Worm (Caenorhabditis elegans) whole organism, L3 larva: ENCODE measurements around the gene F08F8.9.
A peak's percentile ranks its signal among the peaks of the same experiment; 100 is the strongest.

ENCODE experiments used
- aly-2 ChIP-seq: fragments of 150-350 bp; optimal IDR thresholded peaks from 2 replicates; lab custom pipeline; 2014; ENCODE audit warnings: missing biosample characterization, missing genetic modification characterization
- ama-1 ChIP-seq: fragments of 150-350 bp; optimal IDR thresholded peaks from 2 replicates; lab custom pipeline; 2018
- ceh-16 ChIP-seq: sonication (generic microtip); optimal IDR thresholded peaks from 2 replicates; lab custom pipeline; 2017; ENCODE audit warnings: missing biosample characterization, missing genetic modification characterization
- ceh-28 ChIP-seq: fragments of 150-350 bp; optimal IDR thresholded peaks from 2 replicates; lab custom pipeline; 2014; ENCODE audit warnings: missing biosample characterization, missing genetic modification reagents, missing genetic modification characterization
- ceh-9 ChIP-seq: sonication (generic microtip); optimal IDR thresholded peaks from 2 replicates; lab custom pipeline; 2018; ENCODE audit warnings: missing biosample characterization, missing genetic modification characterization
- elt-2 ChIP-seq: sonication (generic microtip); optimal IDR thresholded peaks from 2 replicates; lab custom pipeline; 2016; ENCODE audit warnings: missing genetic modification reagents, mild to moderate bottlenecking, missing genetic modification characterization, missing compliant biosample characterization
- eor-1 ChIP-seq, 2 experiments: fragments of 150-350 bp; optimal IDR thresholded peaks; 2 replicates each; lab custom pipeline; 2014 to 2018; ENCODE audit warnings: missing biosample characterization in 2 of 2, missing genetic modification characterization in 2 of 2
- fkh-10 ChIP-seq: sonication (generic microtip); optimal IDR thresholded peaks from 2 replicates; lab custom pipeline; 2017; ENCODE audit warnings: missing biosample characterization, missing genetic modification reagents, missing genetic modification characterization
- fkh-2 ChIP-seq: fragments of 150-350 bp; optimal IDR thresholded peaks from 2 replicates; lab custom pipeline; 2014; ENCODE audit warnings: missing biosample characterization, missing genetic modification reagents, missing genetic modification characterization
- hmg-11 ChIP-seq: sonication (generic microtip); optimal IDR thresholded peaks from 2 replicates; lab custom pipeline; 2016; ENCODE audit warnings: missing genetic modification characterization, missing compliant biosample characterization
- lin-15B ChIP-seq: fragments of 150-350 bp; optimal IDR thresholded peaks from 2 replicates; lab custom pipeline; 2014; ENCODE audit warnings: missing biosample characterization, missing genetic modification characterization
- lin-39 ChIP-seq: fragments of 150-350 bp; optimal IDR thresholded peaks from 2 replicates; lab custom pipeline; 2018; ENCODE audit warnings: missing biosample characterization, missing genetic modification reagents, missing genetic modification characterization
- lsy-12 ChIP-seq: sonication (generic microtip); optimal IDR thresholded peaks from 2 replicates; lab custom pipeline; 2016; ENCODE audit warnings: mild to moderate bottlenecking, missing genetic modification characterization, missing compliant biosample characterization
- mdl-1 ChIP-seq: fragments of 150-350 bp; optimal IDR thresholded peaks from 2 replicates; lab custom pipeline; 2014; ENCODE audit warnings: missing biosample characterization, missing genetic modification characterization
- mml-1 ChIP-seq: fragments of 150-350 bp; sonication (generic microtip); optimal IDR thresholded peaks from 3 replicates; lab custom pipeline; 2014; ENCODE audit warnings: missing biosample characterization, missing genetic modification characterization
- nfya-1 ChIP-seq: sonication (generic microtip); optimal IDR thresholded peaks from 2 replicates; lab custom pipeline; 2017; ENCODE audit warnings: missing genetic modification characterization, mild to moderate bottlenecking, missing compliant biosample characterization, antibody characterized with exemption, moderate library complexity; ENCODE audit not compliant: insufficient read depth
- nhr-12 ChIP-seq: fragments of 150-350 bp; optimal IDR thresholded peaks from 2 replicates; lab custom pipeline; 2014; ENCODE audit warnings: missing biosample characterization, missing genetic modification characterization
- nhr-23 ChIP-seq: fragments of 150-350 bp; optimal IDR thresholded peaks from 2 replicates; lab custom pipeline; 2014; ENCODE audit warnings: missing biosample characterization, missing genetic modification reagents, missing genetic modification characterization
- nhr-237 ChIP-seq: fragments of 150-350 bp; optimal IDR thresholded peaks from 2 replicates; lab custom pipeline; 2014; ENCODE audit warnings: missing biosample characterization, missing genetic modification characterization
- nhr-25 ChIP-seq: sonication (generic microtip); optimal IDR thresholded peaks from 2 replicates; lab custom pipeline; 2017; ENCODE audit warnings: missing biosample characterization, missing genetic modification characterization
- nhr-28 ChIP-seq: fragments of 150-350 bp; optimal IDR thresholded peaks from 2 replicates; lab custom pipeline; 2014; ENCODE audit warnings: missing biosample characterization, missing genetic modification characterization
- nhr-43 ChIP-seq: sonication (generic microtip); optimal IDR thresholded peaks from 2 replicates; lab custom pipeline; 2016; ENCODE audit warnings: mild to moderate bottlenecking, missing genetic modification characterization, missing compliant biosample characterization; ENCODE audit not compliant: poor library complexity, severe bottlenecking
- nhr-67 ChIP-seq: fragments of 150-350 bp; optimal IDR thresholded peaks from 2 replicates; lab custom pipeline; 2014; ENCODE audit warnings: missing biosample characterization, missing genetic modification characterization
- nhr-76 ChIP-seq: fragments of 150-350 bp; sonication (generic microtip); optimal IDR thresholded peaks from 5 replicates; lab custom pipeline; 2014; ENCODE audit warnings: missing biosample characterization, missing genetic modification characterization
- nhr-77 ChIP-seq: fragments of 150-350 bp; optimal IDR thresholded peaks from 2 replicates; lab custom pipeline; 2014; ENCODE audit warnings: missing biosample characterization, missing genetic modification characterization
- pha-4 ChIP-seq: fragments of 150-350 bp; optimal IDR thresholded peaks from 2 replicates; lab custom pipeline; 2014; ENCODE audit warnings: missing biosample characterization, missing genetic modification reagents, missing genetic modification characterization
- skn-1 ChIP-seq: fragments of 150-350 bp; optimal IDR thresholded peaks from 2 replicates; lab custom pipeline; 2014; ENCODE audit warnings: missing biosample characterization, missing genetic modification characterization
- snpc-4 ChIP-seq: fragments of 150-350 bp; optimal IDR thresholded peaks from 2 replicates; lab custom pipeline; 2014; ENCODE audit warnings: missing biosample characterization, missing genetic modification characterization
- tbx-2 ChIP-seq: sonication (generic microtip); optimal IDR thresholded peaks from 2 replicates; lab custom pipeline; 2016; ENCODE audit warnings: mild to moderate bottlenecking, missing genetic modification characterization, missing compliant biosample characterization
- unc-39 ChIP-seq: sonication (generic microtip); optimal IDR thresholded peaks from 4 replicates; lab custom pipeline; 2017; ENCODE audit warnings: missing biosample characterization, missing genetic modification characterization
- ztf-11 ChIP-seq: fragments of 150-350 bp; optimal IDR thresholded peaks from 2 replicates; lab custom pipeline; 2014; ENCODE audit warnings: missing biosample characterization, missing genetic modification characterization
- ztf-4 ChIP-seq: fragments of 150-350 bp; optimal IDR thresholded peaks from 2 replicates; lab custom pipeline; 2014; ENCODE audit warnings: missing biosample characterization, missing genetic modification characterization

The F08F8.9 gene

DNA sequence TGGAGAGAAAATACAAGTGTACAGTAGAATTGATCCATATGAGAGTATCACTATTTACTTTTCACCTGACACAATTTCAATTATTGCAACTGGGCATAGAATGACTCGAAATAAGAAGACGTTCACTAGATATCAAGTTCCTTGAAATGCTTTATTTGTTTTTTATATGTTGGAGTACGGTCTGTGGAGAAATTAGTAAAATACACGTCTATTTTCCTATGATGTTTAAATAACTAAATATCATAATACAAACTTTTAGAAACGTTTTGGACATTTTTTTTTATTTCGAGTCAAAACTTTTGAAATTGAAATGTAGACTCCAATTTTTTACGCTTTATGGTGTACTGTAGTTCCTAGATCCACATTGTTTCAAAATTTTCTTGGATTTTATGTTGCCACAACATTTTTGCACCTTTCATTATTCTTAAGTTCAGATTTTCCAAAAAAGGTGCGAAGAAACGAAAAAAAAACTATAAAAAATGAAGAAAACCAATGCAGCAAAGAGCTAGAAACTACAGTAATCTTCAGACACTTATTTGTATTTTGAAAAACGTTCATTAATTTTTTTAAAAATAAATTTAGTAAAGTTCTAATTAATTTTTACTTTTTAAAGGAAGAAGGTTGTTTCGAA, 15.7 kb upstream of the F08F8.9 start:
- peak; percentile 15 for TF ChIP-seq elt-2
- TF ChIP-seq ztf-4: peak; percentile 32
- peak; percentile 66 for TF ChIP-seq nhr-43 (tag; lab: Kevin White, UChicago)
- peak; percentile 62 for TF ChIP-seq nhr-23 (tag; lab: Kevin White, UChicago)
- TF ChIP-seq lsy-12 (tag; lab: Kevin White, UChicago): peak; percentile 78
- no peak for TF ChIP-seq fkh-2 (tag; lab: Kevin White, UChicago)
- TF ChIP-seq ama-1: peak; percentile 81
- TF ChIP-seq nfya-1 (tag; lab: Kevin White, UChicago): no peak

DNA sequence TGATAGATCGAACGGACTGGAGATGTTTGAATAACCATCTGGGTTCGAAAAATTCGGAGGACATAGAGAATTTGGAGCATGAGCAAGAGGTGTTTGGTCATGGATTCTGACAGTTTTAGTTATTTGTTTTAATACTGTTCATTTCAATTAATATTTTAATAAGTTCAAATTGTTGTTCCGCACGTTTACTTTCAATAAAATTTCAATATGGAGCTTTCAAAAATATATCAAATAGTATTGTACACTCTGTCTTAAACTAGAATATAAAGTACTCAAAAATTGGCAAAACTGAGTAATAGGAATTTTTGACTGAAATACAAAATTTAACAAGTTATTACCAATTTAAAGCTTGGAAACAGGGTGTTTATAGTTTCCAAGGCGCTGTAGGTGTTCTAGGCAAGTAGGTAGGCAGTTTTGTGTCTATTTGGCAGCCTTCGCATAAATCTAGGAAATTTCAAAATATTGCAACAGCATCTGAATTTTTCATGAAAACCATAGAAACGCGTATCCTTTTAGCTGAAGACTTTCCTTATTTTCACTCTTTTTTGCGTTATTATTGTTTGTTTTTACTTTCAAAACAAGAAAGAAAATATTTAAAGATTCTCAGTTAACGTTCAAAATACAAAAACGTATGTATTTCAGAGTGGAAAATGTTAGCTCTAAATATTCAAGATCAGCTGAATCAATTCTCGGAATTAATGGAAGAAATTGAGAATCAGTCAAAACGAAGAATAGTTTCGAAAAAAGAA, 13.4 kb upstream of the F08F8.9 start, which contains the start of the genes T20B12.5 and T20B12.4:
Gene T20B12.5 (minus strand): TSS at position 101 of the 749 bp plus-strand sequence.
Gene T20B12.4 (plus strand): TSS at position 699 of the 749 bp plus-strand sequence.
- no peak for TF ChIP-seq snpc-4
- TF ChIP-seq skn-1 (tag; lab: Kevin White, UChicago): no peak
- TF ChIP-seq mdl-1: no peak
- TF ChIP-seq lin-15B: no peak
- TF ChIP-seq ceh-28: no peak
- TF ChIP-seq ceh-9: no peak

DNA sequence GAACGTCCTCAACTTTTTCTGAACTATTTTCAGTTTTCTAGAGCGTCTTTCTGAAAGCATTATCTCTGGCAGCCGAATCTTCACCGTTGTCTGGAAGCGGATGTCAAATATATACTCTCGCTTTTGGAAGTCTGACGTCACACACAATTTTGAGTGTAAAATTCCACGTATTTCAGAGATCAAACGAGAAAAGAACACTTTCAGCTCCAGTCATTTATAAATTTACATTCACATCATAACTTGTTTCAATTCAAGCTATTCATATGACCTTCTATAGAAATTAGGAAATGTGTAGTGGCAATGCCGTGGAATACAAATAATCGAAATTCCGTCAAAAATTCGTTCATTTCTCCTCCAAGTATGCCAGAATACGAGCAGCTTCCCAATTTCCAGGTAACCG, 11.8 kb upstream of the F08F8.9 start, which contains the start of gene F08F8.11:
Gene F08F8.11 (plus strand): TSS at position 301 of the 400 bp plus-strand sequence.
- no peak for TF ChIP-seq fkh-10 (GFP tag; lab: Kevin White, UChicago)
- TF ChIP-seq ztf-11: no peak
- TF ChIP-seq snpc-4: no peak
- TF ChIP-seq nhr-237: no peak
- no peak for TF ChIP-seq nhr-67 (tag; lab: Kevin White, UChicago)
- no peak for TF ChIP-seq ceh-9
- TF ChIP-seq skn-1 (tag; lab: Kevin White, UChicago): no peak
- no peak for TF ChIP-seq nhr-28 (tag; lab: Kevin White, UChicago)
- no peak for TF ChIP-seq nhr-12 (tag; lab: Kevin White, UChicago)
- no peak for TF ChIP-seq nhr-25 (tag; lab: Kevin White, UChicago)
- no peak for TF ChIP-seq nhr-76 (tag; lab: Kevin White, UChicago)
- no peak for TF ChIP-seq aly-2 (tag; lab: Kevin White, UChicago)
- TF ChIP-seq tbx-2: no peak
- TF ChIP-seq ceh-16 (tag; lab: Kevin White, UChicago): no peak
- no peak for TF ChIP-seq eor-1 (tag; optimal IDR thresholded peaks at IDR 0.05; lab: Kevin White, UChicago)
- no peak for TF ChIP-seq mml-1 (tag; lab: Kevin White, UChicago)

DNA sequence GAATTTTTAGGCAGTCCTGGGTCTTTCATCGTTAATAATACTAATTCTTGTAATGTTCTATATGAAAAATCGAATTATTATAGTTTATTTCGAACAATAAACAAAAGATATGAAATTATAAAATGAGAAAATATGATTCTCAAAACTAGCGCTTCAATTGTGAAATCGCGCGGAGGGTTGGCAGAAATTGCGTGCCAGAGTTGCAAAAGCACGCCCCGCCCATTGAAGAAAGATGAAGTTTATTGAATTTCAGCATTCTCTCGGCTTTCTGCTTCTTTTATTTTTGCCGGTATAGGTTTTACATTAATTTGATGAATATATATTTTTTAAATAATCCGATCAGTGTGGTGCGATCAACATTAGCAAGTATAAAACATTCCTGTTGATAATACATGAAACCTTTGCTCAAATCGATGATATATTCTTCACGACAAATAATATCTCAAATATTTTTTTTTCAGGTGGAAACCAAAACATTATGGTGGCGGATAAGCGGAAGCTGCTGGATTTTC, 5.3 kb upstream of the F08F8.9 start, which contains the start of the genes eco-1 and hmgr-1:
Gene eco-1 (minus strand): TSS at position 59 of the 512 bp plus-strand sequence.
Gene hmgr-1 (plus strand): TSS at position 462 of the 512 bp plus-strand sequence.
- TF ChIP-seq nhr-43 (tag; lab: Kevin White, UChicago): peak; percentile 26
- peak; percentile 55 for TF ChIP-seq nfya-1 (tag; lab: Kevin White, UChicago)
- TF ChIP-seq nhr-23 (tag; lab: Kevin White, UChicago): peak; percentile 13
- TF ChIP-seq nhr-77 (tag; lab: Kevin White, UChicago): no peak
- TF ChIP-seq lin-15B: peak; percentile 35
- TF ChIP-seq nhr-67 (tag; lab: Kevin White, UChicago): no peak
- peak; percentile 41 for TF ChIP-seq lin-39
- peak; percentile 52 for TF ChIP-seq hmg-11
- peak; percentile 4 for TF ChIP-seq snpc-4
- TF ChIP-seq, all 47 proteins: peak for 7

DNA sequence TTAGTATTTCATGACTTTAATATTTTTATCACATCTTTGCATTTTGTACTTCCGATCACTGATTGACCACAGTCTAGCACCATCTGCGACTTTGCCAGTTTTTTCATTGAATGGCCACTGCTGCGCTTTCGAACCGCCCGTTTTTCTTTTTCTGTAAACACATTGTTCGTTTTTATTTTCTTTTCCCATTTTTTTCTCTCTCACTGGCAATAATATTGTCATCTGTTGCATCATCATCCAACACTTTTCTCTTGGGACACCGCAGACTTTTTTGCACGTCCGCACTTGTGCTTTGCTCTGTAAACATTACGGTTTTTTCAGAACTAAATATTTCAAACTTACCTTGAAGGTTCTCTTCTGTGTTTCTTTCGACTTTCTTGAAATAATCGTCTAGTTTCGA, 4.9 kb upstream of the F08F8.9 start:
- no peak for TF ChIP-seq unc-39 (tag; lab: Kevin White, UChicago)
- TF ChIP-seq pha-4 (tag; lab: Kevin White, UChicago): peak; percentile 82
- TF ChIP-seq nfya-1 (tag; lab: Kevin White, UChicago): peak; percentile 8
